Worm (Caenorhabditis elegans) whole organism, L4 larva: ENCODE measurements around the gene srj-25.

ENCODE experiments used
- F49E8.2 ChIP-seq: sonication (generic microtip); optimal IDR thresholded peaks from 2 replicates; lab custom pipeline; 2016; ENCODE audit warnings: missing compliant biosample characterization, mild to moderate bottlenecking, missing genetic modification characterization, borderline replicate concordance
- R02D3.7 ChIP-seq: fragments of 150-350 bp; sonication (generic microtip); optimal IDR thresholded peaks from 3 replicates; lab custom pipeline; 2014; ENCODE audit warnings: missing biosample characterization, missing genetic modification characterization
- T26A8.4 ChIP-seq: fragments of 200-800 bp; sonication (Bioruptor generic); IDR thresholded peaks from 2 replicates; pipeline ENCODE4 v1.3.6; 2022; ENCODE audit warnings: missing genetic modification characterization, missing compliant biosample characterization
- Y105C5A.15 ChIP-seq: fragments of 200-800 bp; sonication (Bioruptor generic); IDR thresholded peaks from 2 replicates; pipeline ENCODE4 v1.3.6; 2022; ENCODE audit warnings: missing genetic modification characterization, missing compliant biosample characterization
- Y75B8A.6 ChIP-seq: fragments of 200-800 bp; sonication (Bioruptor generic); IDR thresholded peaks from 2 replicates; pipeline ENCODE4 v1.3.6; 2022; ENCODE audit warnings: missing genetic modification reagents, missing genetic modification characterization, missing compliant biosample characterization
- arid-1 ChIP-seq: fragments of 200-800 bp; sonication (Bioruptor generic); conservative IDR thresholded peaks from 2 replicates; pipeline ENCODE4 v1.3.6; 2022; ENCODE audit warnings: missing genetic modification reagents, missing genetic modification characterization, missing compliant biosample characterization
- attf-4 ChIP-seq: sonication (generic microtip); optimal IDR thresholded peaks from 3 replicates; lab custom pipeline; 2017; ENCODE audit warnings: missing biosample characterization, missing genetic modification characterization
- ceh-28 ChIP-seq: fragments of 150-350 bp; optimal IDR thresholded peaks from 2 replicates; lab custom pipeline; 2014; ENCODE audit warnings: missing biosample characterization, missing genetic modification reagents, missing genetic modification characterization
- ceh-32 ChIP-seq: sonication (generic microtip); optimal IDR thresholded peaks from 2 replicates; lab custom pipeline; 2016; ENCODE audit warnings: mild to moderate bottlenecking, missing genetic modification characterization, missing compliant biosample characterization; ENCODE audit not compliant: poor library complexity
- ces-1 ChIP-seq: fragments of 150-350 bp; sonication (generic microtip); optimal IDR thresholded peaks from 4 replicates; lab custom pipeline; 2014; ENCODE audit warnings: missing biosample characterization, missing genetic modification reagents, missing genetic modification characterization
- daf-16 ChIP-seq, 3 experiments: sonication (generic microtip); optimal IDR thresholded peaks; 2 replicates each; lab custom pipeline; 2016 to 2017; ENCODE audit warnings: missing genetic modification characterization in 3 of 3, missing genetic modification reagents in 3 of 3, mild to moderate bottlenecking in 2 of 3, missing compliant biosample characterization in 2 of 3, missing biosample characterization in 1 of 3, moderate library complexity in 1 of 3
- dmd-6 ChIP-seq: fragments of 200-800 bp; sonication (Bioruptor generic); IDR thresholded peaks from 2 replicates; pipeline ENCODE4 v1.3.6; 2022; ENCODE audit warnings: missing genetic modification reagents, missing genetic modification characterization, missing compliant biosample characterization
- dmd-8 ChIP-seq: fragments of 200-800 bp; sonication (Bioruptor generic); IDR thresholded peaks from 2 replicates; pipeline ENCODE4 v1.3.6; 2022; ENCODE audit warnings: missing genetic modification characterization, missing compliant biosample characterization
- dpl-1 ChIP-seq: fragments of 150-350 bp; optimal IDR thresholded peaks from 2 replicates; lab custom pipeline; 2014; ENCODE audit warnings: missing biosample characterization, missing genetic modification reagents, missing genetic modification characterization
- egl-43 ChIP-seq: fragments of 200-800 bp; sonication (Bioruptor generic); IDR thresholded peaks from 2 replicates; pipeline ENCODE4 v1.3.6; 2022; ENCODE audit warnings: missing genetic modification reagents, missing genetic modification characterization, missing compliant biosample characterization
- gei-8 ChIP-seq: fragments of 200-800 bp; sonication (Bioruptor generic); optimal IDR thresholded peaks from 2 replicates; lab custom pipeline; 2018; ENCODE audit warnings: mild to moderate bottlenecking, missing genetic modification characterization, missing compliant biosample characterization
- hlh-30 ChIP-seq: sonication (generic microtip); optimal IDR thresholded peaks from 2 replicates; lab custom pipeline; 2017; ENCODE audit warnings: antibody characterized with exemption, mild to moderate bottlenecking, missing genetic modification characterization, missing compliant biosample characterization; ENCODE audit not compliant: insufficient read depth
- jun-1 ChIP-seq: fragments of 150-350 bp; optimal IDR thresholded peaks from 2 replicates; lab custom pipeline; 2014; ENCODE audit warnings: missing biosample characterization, missing genetic modification reagents, missing genetic modification characterization
- lim-7 ChIP-seq: fragments of 200-800 bp; sonication (Bioruptor generic); IDR thresholded peaks from 2 replicates; pipeline ENCODE4 v1.3.6; 2022; ENCODE audit warnings: missing genetic modification characterization, missing compliant biosample characterization
- lin-29 ChIP-seq: fragments of 200-800 bp; sonication (Bioruptor generic); IDR thresholded peaks from 2 replicates; pipeline ENCODE4 v1.3.6; 2022; ENCODE audit warnings: missing genetic modification reagents, missing genetic modification characterization, missing compliant biosample characterization
- lin-38 ChIP-seq: fragments of 200-800 bp; sonication (Bioruptor generic); IDR thresholded peaks from 2 replicates; pipeline ENCODE4 v1.3.6; 2022; ENCODE audit warnings: missing genetic modification reagents, missing genetic modification characterization, missing compliant biosample characterization
- madf-9 ChIP-seq: fragments of 200-800 bp; sonication (Bioruptor generic); conservative IDR thresholded peaks from 2 replicates; pipeline ENCODE4 v1.3.6; 2022; ENCODE audit warnings: missing genetic modification reagents, missing genetic modification characterization, missing compliant biosample characterization
- mes-2 ChIP-seq: sonication (generic microtip); optimal IDR thresholded peaks from 2 replicates; lab custom pipeline; 2016; ENCODE audit warnings: missing genotype, mild to moderate bottlenecking, missing genetic modification characterization, missing compliant biosample characterization; ENCODE audit not compliant: poor library complexity, severe bottlenecking
- nhr-102 ChIP-seq: sonication (generic microtip); optimal IDR thresholded peaks from 2 replicates; lab custom pipeline; 2016; ENCODE audit warnings: mild to moderate bottlenecking, missing genetic modification characterization, moderate library complexity, missing compliant biosample characterization
- nhr-11 ChIP-seq: fragments of 150-350 bp; optimal IDR thresholded peaks from 2 replicates; lab custom pipeline; 2014; ENCODE audit warnings: missing biosample characterization, missing genetic modification characterization
- nhr-237 ChIP-seq: sonication (generic microtip); optimal IDR thresholded peaks from 2 replicates; lab custom pipeline; 2017; ENCODE audit warnings: missing biosample characterization, missing genetic modification characterization
- nhr-6 ChIP-seq: fragments of 150-350 bp; optimal IDR thresholded peaks from 2 replicates; lab custom pipeline; 2014; ENCODE audit warnings: missing biosample characterization, missing genetic modification characterization
- nhr-77 ChIP-seq: fragments of 150-350 bp; optimal IDR thresholded peaks from 2 replicates; lab custom pipeline; 2014; ENCODE audit warnings: missing biosample characterization, missing genetic modification characterization
- php-3 ChIP-seq: fragments of 200-800 bp; sonication (Bioruptor generic); IDR thresholded peaks from 2 replicates; pipeline ENCODE4 v1.3.6; 2022; ENCODE audit warnings: missing genetic modification reagents, missing genetic modification characterization, missing compliant biosample characterization
- pqm-1 ChIP-seq: sonication (generic microtip); optimal IDR thresholded peaks from 2 replicates; lab custom pipeline; 2017; ENCODE audit warnings: missing biosample characterization, missing genetic modification characterization
- sdz-12 ChIP-seq: fragments of 200-800 bp; sonication (Bioruptor generic); optimal IDR thresholded peaks from 2 replicates; lab custom pipeline; 2018; ENCODE audit warnings: mild to moderate bottlenecking, missing genetic modification characterization, missing compliant biosample characterization
- set-16 ChIP-seq: fragments of 200-800 bp; sonication (Bioruptor generic); IDR thresholded peaks from 2 replicates; pipeline ENCODE4 v1.3.6; 2022; ENCODE audit warnings: missing genetic modification reagents, missing genetic modification characterization, missing compliant biosample characterization
- skn-1 ChIP-seq: fragments of 150-350 bp; optimal IDR thresholded peaks from 2 replicates; lab custom pipeline; 2014; ENCODE audit warnings: missing biosample characterization, missing genetic modification characterization
- spr-3 ChIP-seq: fragments of 200-800 bp; sonication (Bioruptor generic); optimal IDR thresholded peaks from 2 replicates; lab custom pipeline; 2018; ENCODE audit warnings: mild to moderate bottlenecking, missing genetic modification characterization, missing compliant biosample characterization
- unc-62 ChIP-seq, 3 experiments: fragments of 150-350 bp in 1 of 3; sonication (generic microtip); optimal IDR thresholded peaks in 2 of 3; peaks in 1 of 3; 1 replicate in 1 of 3; 2 replicates in 2 of 3; lab custom pipeline; 2014 to 2017; ENCODE audit warnings: missing biosample characterization in 3 of 3, missing genetic modification characterization in 3 of 3, missing genetic modification reagents in 3 of 3, missing genotype in 1 of 3
- vab-7 ChIP-seq: fragments of 200-800 bp; sonication (Bioruptor generic); IDR thresholded peaks from 2 replicates; pipeline ENCODE4 v1.3.6; 2022; ENCODE audit warnings: missing genetic modification reagents, missing genetic modification characterization, missing compliant biosample characterization
- zip-2 ChIP-seq: fragments of 150-350 bp; optimal IDR thresholded peaks from 2 replicates; lab custom pipeline; 2014; ENCODE audit warnings: missing biosample characterization, missing genetic modification characterization

The srj-25 gene

DNA sequence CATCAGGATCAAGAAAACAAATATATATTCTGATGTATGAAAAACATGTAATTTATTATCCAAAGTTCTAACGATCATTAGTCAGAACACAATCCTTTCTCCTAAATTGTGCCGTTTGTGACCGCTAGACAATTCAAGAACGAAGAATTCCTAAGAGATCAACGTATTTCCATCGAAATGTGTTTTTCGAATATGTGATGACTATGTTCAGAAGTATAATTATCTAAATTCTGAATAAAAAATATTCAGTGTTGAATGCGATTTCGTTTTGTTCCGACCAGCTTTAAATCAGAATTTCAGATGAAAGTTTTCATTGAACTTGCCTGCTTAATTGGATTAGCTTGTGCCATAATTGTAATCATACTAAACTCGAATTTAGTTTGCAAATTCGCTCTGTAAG is 33.8 kb downstream of the srj-25 start, which contains the start of gene srbc-37:
Gene srbc-37, plus strand, starts transcription at position 301 of the 400 bp plus-strand sequence.
- TF ChIP-seq vab-7 (GFP tag; lab: Robert Waterston, UW) (no peak), spr-3 (no peak), Y75B8A.6 (GFP tag; lab: Robert Waterston, UW) (no peak), nhr-6 (tag; lab: Kevin White, UChicago) (no peak), lin-29 (no peak), lin-38 (GFP tag; lab: Robert Waterston, UW) (no peak), gei-8 (GFP tag; lab: Kevin White, UChicago) (no peak), sdz-12 (GFP tag; lab: Kevin White, UChicago) (no peak), pqm-1 (tag; lab: Kevin White, UChicago) (no peak), attf-4 (tag; lab: Kevin White, UChicago) (no peak), skn-1 (tag; lab: Kevin White, UChicago) (no peak), dmd-6 (no peak), nhr-11 (no peak), nhr-77 (tag; lab: Kevin White, UChicago) (no peak), jun-1 (tag; lab: Kevin White, UChicago) (no peak), daf-16 (GFP tag; optimal IDR thresholded peaks at IDR 0.05; lab: Kevin White, UChicago) (no peak), daf-16 (tag; optimal IDR thresholded peaks at IDR 0.05; lab: Kevin White, UChicago) (no peak)

DNA sequence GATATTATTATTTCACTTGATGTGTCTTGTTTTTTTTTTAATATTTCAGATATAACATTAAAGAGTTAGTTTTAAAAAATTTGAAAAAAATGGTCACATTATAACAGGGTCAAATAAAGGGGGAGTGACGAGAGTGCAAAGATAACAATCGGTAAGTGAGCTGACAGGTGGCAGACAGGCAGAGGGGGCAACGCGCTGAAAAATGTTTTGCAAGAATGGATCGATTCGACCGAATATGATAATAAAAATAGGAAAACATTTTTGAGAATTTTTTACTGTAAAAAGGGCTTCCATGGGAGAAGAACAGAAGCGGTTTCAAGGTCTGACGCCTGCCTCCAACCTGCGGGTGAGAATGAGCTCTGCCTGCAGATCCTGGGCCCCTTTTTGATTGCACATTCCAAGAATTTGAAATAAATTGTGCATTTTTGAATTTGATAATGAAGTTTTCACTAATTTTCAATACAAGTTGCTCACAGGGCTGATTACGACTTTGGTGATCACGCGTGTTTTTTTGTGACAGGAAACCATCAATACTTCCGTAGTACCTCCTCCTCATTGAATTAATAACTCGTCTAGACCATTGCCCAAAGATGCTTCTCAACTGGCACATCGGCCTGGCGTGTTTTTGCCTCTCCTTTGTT is 36.5 kb downstream of the srj-25 start, which contains the start of the genes ugt-29 and srx-5:
Gene ugt-29, minus strand, starts transcription at position 101 of the 641 bp plus-strand sequence.
Gene srx-5, plus strand, starts transcription at position 591 of the 641 bp plus-strand sequence.
- TF ChIP-seq vab-7 (GFP tag; lab: Robert Waterston, UW), result no peak
- TF ChIP-seq dmd-6, result 0 out of 2 replicates have a peak, but pooled peaks have one; percentile 27

DNA sequence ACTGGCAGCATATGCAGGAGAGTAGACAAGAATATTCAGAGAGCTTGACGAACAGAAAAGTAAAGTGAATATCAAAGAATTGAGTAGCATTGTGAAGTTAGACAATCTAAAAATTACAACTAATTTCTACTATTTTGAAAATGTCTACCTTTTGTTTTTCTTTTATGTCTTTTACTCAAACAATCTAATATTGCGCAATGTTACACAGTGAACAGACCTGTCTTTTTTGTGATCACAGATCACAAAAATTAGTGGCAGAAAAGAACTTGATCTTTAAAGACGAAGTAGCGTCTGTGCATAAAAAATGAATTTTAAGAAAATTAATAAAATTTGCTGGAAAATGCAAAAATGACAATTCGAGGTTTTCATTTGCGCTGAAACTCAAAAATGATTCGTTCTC is 37.0 kb downstream of the srj-25 start:
- TF ChIP-seq F49E8.2 (no peak), zip-2 (peak; percentile 92)
- TF ChIP-seq, all 104 proteins: peak for 1

DNA sequence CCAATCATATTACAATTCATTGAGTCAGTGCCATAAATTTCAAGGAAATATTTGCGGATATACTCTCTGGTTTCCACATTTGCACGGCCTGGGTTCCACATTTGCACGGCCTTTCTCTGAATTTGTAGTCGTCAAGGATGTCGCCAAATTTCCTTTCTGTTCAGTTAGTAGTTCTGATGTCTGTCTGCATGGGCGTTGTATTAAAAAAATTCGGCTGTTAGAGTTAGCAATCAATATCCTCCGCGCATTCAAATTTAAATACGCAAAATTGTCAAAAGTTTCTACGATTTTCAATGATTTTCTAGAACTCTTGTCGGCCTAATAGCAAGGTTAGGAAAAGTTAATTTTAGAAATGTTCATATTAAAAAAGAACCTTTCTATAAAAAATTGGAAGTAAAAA is 40.2 kb downstream of the srj-25 start, which contains the start of gene srj-52:
Gene srj-52, minus strand, starts transcription at position 101 of the 400 bp plus-strand sequence.
- TF ChIP-seq nhr-102 (tag; lab: Kevin White, UChicago) (no peak), unc-62 (GFP tag; optimal IDR thresholded peaks at IDR 0.05 in 1 of 2; lab: Kevin White, UChicago) (peak in 1 of 2 experiments; percentile 57), unc-62 (tag; optimal IDR thresholded peaks at IDR 0.05; lab: Kevin White, UChicago) (no peak), jun-1 (tag; lab: Kevin White, UChicago) (no peak)

DNA sequence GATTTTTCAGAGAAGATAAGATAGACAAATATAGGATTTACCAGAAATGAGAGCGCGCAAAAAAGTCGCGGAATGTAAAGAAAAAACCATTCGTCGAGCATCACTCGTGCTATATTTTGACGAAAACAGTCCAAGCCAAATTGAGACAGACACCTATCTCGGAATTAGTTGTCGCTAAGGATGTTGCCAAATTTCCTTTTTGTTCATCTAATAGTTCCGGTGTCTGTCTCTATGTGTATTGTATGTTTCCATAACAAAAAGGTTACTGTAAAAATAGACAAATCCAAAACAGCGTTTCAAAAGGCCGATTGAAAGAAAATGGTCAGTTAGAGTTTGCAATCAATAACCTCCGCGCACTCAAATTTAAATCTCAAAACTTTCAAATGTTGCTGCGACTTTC is 41.4 kb downstream of the srj-25 start, which contains the start of gene srj-53:
Gene srj-53, minus strand, starts transcription at position 101 of the 400 bp plus-strand sequence.
- TF ChIP-seq dmd-8 (GFP tag; lab: Robert Waterston, UW), result no peak
- no peak for TF ChIP-seq ceh-28 (tag; lab: Kevin White, UChicago)
- no peak for TF ChIP-seq mes-2 (tag; lab: Kevin White, UChicago)
- no peak for TF ChIP-seq ceh-32 (tag; lab: Kevin White, UChicago)
- no peak for TF ChIP-seq pqm-1 (tag; lab: Kevin White, UChicago)
- TF ChIP-seq ces-1 (GFP tag; lab: Kevin White, UChicago), result no peak
- TF ChIP-seq egl-43 (GFP tag; lab: Robert Waterston, UW), result no peak
- TF ChIP-seq T26A8.4, result no peak
- no peak for TF ChIP-seq Y105C5A.15 (GFP tag; lab: Robert Waterston, UW)
- TF ChIP-seq madf-9 (GFP tag; lab: Robert Waterston, UW), result no peak
- no peak for TF ChIP-seq arid-1 (GFP tag; lab: Robert Waterston, UW)
- no peak for TF ChIP-seq dpl-1 (GFP tag; lab: Kevin White, UChicago)
- TF ChIP-seq set-16, result no peak
- TF ChIP-seq R02D3.7 (tag; lab: Kevin White, UChicago), result no peak
- no peak for TF ChIP-seq hlh-30 (tag; lab: Kevin White, UChicago)
- no peak for TF ChIP-seq nhr-237 (tag; lab: Kevin White, UChicago)
- TF ChIP-seq daf-16 (GFP tag; optimal IDR thresholded peaks at IDR 0.05; lab: Kevin White, UChicago), result no peak
- no peak for TF ChIP-seq daf-16 (tag; optimal IDR thresholded peaks at IDR 0.05; lab: Kevin White, UChicago)
- TF ChIP-seq php-3, result no peak
- TF ChIP-seq lim-7 (GFP tag; lab: Robert Waterston, UW), result no peak
- TF ChIP-seq, all 104 proteins: peak for 0
